Worm (Caenorhabditis elegans) whole organism, mixed stage, embryonic: ENCODE measurements around the gene F13H10.5.

Source experiments
- M03D4.4 ChIP-seq: sonication (generic microtip); optimal IDR thresholded peaks from 2 replicates; lab custom pipeline; 2017; ENCODE audit warnings: mild to moderate bottlenecking, missing genetic modification characterization, missing compliant biosample characterization
- bed-3 ChIP-seq: fragments of 200-800 bp; sonication (Bioruptor generic); optimal IDR thresholded peaks from 3 replicates; lab custom pipeline; 2018; ENCODE audit warnings: mild to moderate bottlenecking, missing genetic modification characterization, moderate library complexity, missing compliant biosample characterization
- blmp-1 ChIP-seq: fragments of 150-350 bp; optimal IDR thresholded peaks from 2 replicates; lab custom pipeline; 2014; ENCODE audit warnings: missing biosample characterization, missing genetic modification characterization
- ceh-43 ChIP-seq: fragments of 200-800 bp; sonication (Bioruptor generic); optimal IDR thresholded peaks from 2 replicates; lab custom pipeline; 2018; ENCODE audit warnings: mild to moderate bottlenecking, missing genetic modification characterization, moderate library complexity, missing compliant biosample characterization
- ceh-83 ChIP-seq: fragments of 200-800 bp; sonication (Bioruptor generic); optimal IDR thresholded peaks from 2 replicates; lab custom pipeline; 2018; ENCODE audit warnings: mild to moderate bottlenecking, missing genetic modification characterization, missing compliant biosample characterization
- ces-1 ChIP-seq: fragments of 150-350 bp; optimal IDR thresholded peaks from 2 replicates; lab custom pipeline; 2014; ENCODE audit warnings: missing biosample characterization, missing genetic modification reagents, missing genetic modification characterization
- cnd-1 ChIP-seq: fragments of 200-800 bp; sonication (Bioruptor generic); optimal IDR thresholded peaks from 2 replicates; lab custom pipeline; 2018; ENCODE audit warnings: mild to moderate bottlenecking, missing genetic modification characterization, missing compliant biosample characterization
- drap-1 ChIP-seq: fragments of 200-800 bp; sonication (Bioruptor generic); optimal IDR thresholded peaks from 3 replicates; lab custom pipeline; 2018; ENCODE audit warnings: mild to moderate bottlenecking, missing genetic modification characterization, missing compliant biosample characterization
- elt-1 ChIP-seq: sonication (generic microtip); optimal IDR thresholded peaks from 2 replicates; lab custom pipeline; 2017; ENCODE audit warnings: missing genetic modification characterization, mild to moderate bottlenecking, missing compliant biosample characterization, antibody characterized with exemption, moderate library complexity, borderline replicate concordance; ENCODE audit not compliant: insufficient read depth
- elt-3 ChIP-seq: fragments of 150-350 bp; optimal IDR thresholded peaks from 2 replicates; lab custom pipeline; 2014; ENCODE audit warnings: missing biosample characterization, missing genetic modification characterization
- flh-1 ChIP-seq: fragments of 200-800 bp; sonication (Bioruptor generic); optimal IDR thresholded peaks from 2 replicates; lab custom pipeline; 2018; ENCODE audit warnings: mild to moderate bottlenecking, missing genetic modification characterization, moderate library complexity, missing compliant biosample characterization
- ham-2 ChIP-seq: fragments of 200-800 bp; sonication (Bioruptor generic); optimal IDR thresholded peaks from 2 replicates; lab custom pipeline; 2018; ENCODE audit warnings: mild to moderate bottlenecking, missing genetic modification characterization, missing compliant biosample characterization
- hlh-1 ChIP-seq: fragments of 150-350 bp; optimal IDR thresholded peaks from 2 replicates; lab custom pipeline; 2014; ENCODE audit warnings: missing biosample characterization, missing genetic modification reagents, missing genetic modification characterization
- lin-32 ChIP-seq: fragments of 200-800 bp; sonication (Bioruptor generic); optimal IDR thresholded peaks from 2 replicates; lab custom pipeline; 2018; ENCODE audit warnings: mild to moderate bottlenecking, missing genetic modification characterization, missing compliant biosample characterization
- lsy-2 ChIP-seq: fragments of 150-350 bp; optimal IDR thresholded peaks from 2 replicates; lab custom pipeline; 2014; ENCODE audit warnings: missing biosample characterization, missing genetic modification characterization
- mab-5 ChIP-seq: fragments of 150-350 bp; optimal IDR thresholded peaks from 2 replicates; lab custom pipeline; 2014; ENCODE audit warnings: missing biosample characterization, missing genetic modification characterization
- mep-1 ChIP-seq: fragments of 150-350 bp; optimal IDR thresholded peaks from 2 replicates; lab custom pipeline; 2017; ENCODE audit warnings: missing biosample characterization, missing genetic modification reagents, missing genetic modification characterization, inconsistent platforms
- mls-2 ChIP-seq: sonication (generic microtip); optimal IDR thresholded peaks from 2 replicates; lab custom pipeline; 2016; ENCODE audit warnings: mild to moderate bottlenecking, missing genetic modification characterization, moderate library complexity, missing compliant biosample characterization
- nhr-12 ChIP-seq: fragments of 150-350 bp; optimal IDR thresholded peaks from 2 replicates; lab custom pipeline; 2014; ENCODE audit warnings: missing biosample characterization, missing genetic modification characterization
- nhr-2 ChIP-seq: fragments of 150-350 bp; optimal IDR thresholded peaks from 2 replicates; lab custom pipeline; 2014; ENCODE audit warnings: missing biosample characterization, missing genetic modification characterization
- nhr-237 ChIP-seq: fragments of 150-350 bp; optimal IDR thresholded peaks from 2 replicates; lab custom pipeline; 2014; ENCODE audit warnings: missing biosample characterization, missing genetic modification characterization
- nhr-28 ChIP-seq: fragments of 150-350 bp; optimal IDR thresholded peaks from 2 replicates; lab custom pipeline; 2014; ENCODE audit warnings: missing biosample characterization, missing genetic modification characterization
- nhr-76 ChIP-seq: sonication (generic microtip); optimal IDR thresholded peaks from 2 replicates; lab custom pipeline; 2017; ENCODE audit warnings: missing biosample characterization, missing genetic modification characterization
- pha-4 ChIP-seq: fragments of 150-350 bp; optimal IDR thresholded peaks from 2 replicates; lab custom pipeline; 2018; ENCODE audit warnings: missing biosample characterization, missing genetic modification reagents, missing genetic modification characterization
- sem-2 ChIP-seq: fragments of 200-800 bp; sonication (Bioruptor generic); optimal IDR thresholded peaks from 2 replicates; lab custom pipeline; 2018; ENCODE audit warnings: mild to moderate bottlenecking, missing genetic modification characterization, missing compliant biosample characterization
- snpc-4 ChIP-seq: fragments of 150-350 bp; optimal IDR thresholded peaks from 2 replicates; lab custom pipeline; 2014; ENCODE audit warnings: missing biosample characterization, missing genetic modification characterization
- sptf-1 ChIP-seq: sonication (generic microtip); optimal IDR thresholded peaks from 2 replicates; lab custom pipeline; 2017; ENCODE audit warnings: mild to moderate bottlenecking, missing genetic modification characterization, moderate library complexity, missing compliant biosample characterization
- tbx-8 ChIP-seq: fragments of 200-800 bp; sonication (Bioruptor generic); optimal IDR thresholded peaks from 2 replicates; lab custom pipeline; 2018; ENCODE audit warnings: mild to moderate bottlenecking, missing genetic modification characterization, moderate library complexity, missing compliant biosample characterization
- unc-120 ChIP-seq: sonication (generic microtip); optimal IDR thresholded peaks from 2 replicates; lab custom pipeline; 2017; ENCODE audit warnings: missing genetic modification characterization, missing compliant biosample characterization; ENCODE audit not compliant: poor library complexity, severe bottlenecking
- unc-39 ChIP-seq: fragments of 150-350 bp; optimal IDR thresholded peaks from 2 replicates; lab custom pipeline; 2014; ENCODE audit warnings: missing biosample characterization, missing genetic modification characterization
- unc-62 ChIP-seq: fragments of 150-350 bp; optimal IDR thresholded peaks from 2 replicates; lab custom pipeline; 2014; ENCODE audit warnings: missing biosample characterization, missing genetic modification reagents, missing genetic modification characterization
- zip-8 ChIP-seq: fragments of 150-350 bp; optimal IDR thresholded peaks from 2 replicates; lab custom pipeline; 2014; ENCODE audit warnings: missing biosample characterization, missing genetic modification characterization

F13H10.5 gene

DNA sequence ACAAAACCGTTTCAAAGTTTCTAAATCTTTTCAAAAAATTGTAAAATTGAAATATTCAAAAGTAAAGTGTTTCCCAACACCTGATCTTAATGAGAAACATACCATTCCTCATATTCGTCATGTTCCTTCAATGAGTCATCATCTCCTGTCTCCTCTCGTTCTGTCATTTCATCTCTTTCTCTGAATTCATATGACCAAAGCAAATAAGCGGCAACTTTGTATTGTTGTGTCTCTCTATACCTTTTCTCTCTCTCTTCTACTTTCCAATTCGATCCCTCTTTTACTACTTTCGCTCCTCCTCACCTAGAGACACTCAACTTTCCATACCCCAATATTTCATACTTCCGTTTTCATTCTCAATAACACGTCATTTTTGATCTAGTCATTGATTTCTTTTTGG, 17.5 kb downstream of the F13H10.5 start:
- TF ChIP-seq nhr-237 (tag; lab: Kevin White, UChicago) (no peak), blmp-1 (tag; lab: Kevin White, UChicago) (peak; percentile 54), sem-2 (GFP tag; lab: Kevin White, UChicago) (no peak), nhr-12 (tag; lab: Kevin White, UChicago) (no peak), mep-1 (tag; lab: Kevin White, UChicago) (no peak), unc-62 (GFP tag; lab: Kevin White, UChicago) (no peak), ham-2 (GFP tag; lab: Kevin White, UChicago) (no peak), lin-32 (GFP tag; lab: Kevin White, UChicago) (no peak), bed-3 (no peak), elt-3 (no peak), lsy-2 (tag; lab: Kevin White, UChicago) (no peak), pha-4 (peak; percentile 31), elt-1 (tag; lab: Kevin White, UChicago) (no peak)

DNA sequence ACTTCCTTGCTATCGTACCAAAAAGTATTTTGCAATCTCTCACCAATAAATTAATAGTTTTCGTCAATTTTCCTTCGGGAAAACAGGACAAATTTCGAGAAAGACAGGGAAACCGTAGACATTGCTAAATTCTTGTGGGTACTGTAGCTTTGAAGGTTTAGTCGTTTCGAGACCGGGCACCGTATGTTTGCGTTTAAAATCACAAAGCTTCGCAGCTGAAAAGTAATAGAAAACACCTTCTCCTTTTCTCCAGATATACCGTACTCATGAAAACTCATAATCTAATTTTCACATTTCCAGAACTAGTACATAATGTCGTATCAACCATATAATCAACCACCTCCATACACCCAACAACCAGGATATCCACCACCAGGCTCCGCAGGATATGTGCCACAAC, 18.2 kb downstream of the F13H10.5 start, which contains the start of gene F13H10.6:
F13H10.6 (plus strand) TSS at position 301 of the 400 bp plus-strand sequence.
- TF ChIP-seq nhr-12 (tag; lab: Kevin White, UChicago) (no peak), ceh-83 (GFP tag; lab: Kevin White, UChicago) (no peak), elt-3 (no peak), elt-1 (tag; lab: Kevin White, UChicago) (no peak), unc-120 (tag; lab: Kevin White, UChicago) (no peak), nhr-2 (tag; lab: Kevin White, UChicago) (no peak), ham-2 (GFP tag; lab: Kevin White, UChicago) (no peak), blmp-1 (tag; lab: Kevin White, UChicago) (no peak), sptf-1 (tag; lab: Kevin White, UChicago) (no peak), mls-2 (no peak), lin-32 (GFP tag; lab: Kevin White, UChicago) (no peak), snpc-4 (tag; lab: Kevin White, UChicago) (no peak), nhr-237 (tag; lab: Kevin White, UChicago) (no peak), nhr-28 (tag; lab: Kevin White, UChicago) (no peak), ces-1 (no peak), hlh-1 (tag; lab: Kevin White, UChicago) (no peak), pha-4 (no peak), cnd-1 (tag; lab: Kevin White, UChicago) (no peak), zip-8 (tag; lab: Kevin White, UChicago) (no peak)

DNA sequence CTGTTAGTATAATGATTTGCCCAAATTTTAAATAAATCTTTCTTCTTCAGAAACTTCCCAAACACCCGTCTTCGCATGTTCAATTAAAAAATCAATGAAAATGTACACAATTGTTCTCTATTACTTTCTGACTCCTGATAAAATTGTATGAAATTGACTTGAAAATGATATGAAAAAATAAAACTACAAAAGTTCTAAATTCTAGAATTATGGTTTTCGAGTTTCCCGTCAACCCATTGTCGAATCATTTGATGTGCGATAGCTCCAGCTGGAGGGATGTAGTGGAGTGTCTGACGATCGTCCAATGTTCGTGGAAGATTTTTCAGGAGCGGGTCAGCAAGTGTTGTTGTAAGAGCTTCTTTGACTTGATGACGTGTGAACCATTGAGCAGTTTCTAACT, 19.1 kb downstream of the F13H10.5 start:
- TF ChIP-seq hlh-1 (tag; lab: Kevin White, UChicago), result no peak
- no peak for TF ChIP-seq drap-1 (GFP tag; lab: Kevin White, UChicago)
- no peak for TF ChIP-seq M03D4.4 (tag; lab: Kevin White, UChicago)
- TF ChIP-seq zip-8 (tag; lab: Kevin White, UChicago), result no peak
- TF ChIP-seq bed-3, result no peak
- no peak for TF ChIP-seq mep-1 (tag; lab: Kevin White, UChicago)
- TF ChIP-seq nhr-76 (tag; lab: Kevin White, UChicago), result no peak
- TF ChIP-seq unc-62 (GFP tag; lab: Kevin White, UChicago), result no peak
- TF ChIP-seq elt-1 (tag; lab: Kevin White, UChicago), result no peak
- no peak for TF ChIP-seq flh-1 (GFP tag; lab: Kevin White, UChicago)
- no peak for TF ChIP-seq ceh-83 (GFP tag; lab: Kevin White, UChicago)
- no peak for TF ChIP-seq ceh-43
- no peak for TF ChIP-seq nhr-2 (tag; lab: Kevin White, UChicago)
- TF ChIP-seq elt-3, result no peak
- no peak for TF ChIP-seq nhr-12 (tag; lab: Kevin White, UChicago)

DNA sequence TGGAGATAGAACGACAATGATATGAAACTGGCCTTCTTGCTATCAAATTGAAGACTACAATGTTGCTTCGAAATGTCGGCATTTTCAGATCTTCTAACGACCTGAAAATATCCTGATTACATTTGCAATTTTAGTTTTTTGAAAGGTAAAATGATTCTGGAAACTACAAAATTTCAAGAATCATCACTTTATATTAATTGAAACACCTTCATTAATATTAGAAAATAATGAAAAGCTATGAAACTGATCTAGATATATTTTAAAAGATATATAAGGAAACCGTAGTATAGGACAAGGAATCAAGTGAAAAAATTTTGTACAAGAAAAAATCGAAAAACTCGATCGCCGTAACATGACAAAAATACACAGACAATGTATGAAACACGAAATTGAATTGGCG, 21.1 kb downstream of the F13H10.5 start, which contains the start of gene ndx-9:
ndx-9 (minus strand) TSS at position 101 of the 400 bp plus-strand sequence.
- no peak for TF ChIP-seq ham-2 (GFP tag; lab: Kevin White, UChicago)
- no peak for TF ChIP-seq cnd-1 (tag; lab: Kevin White, UChicago)
- TF ChIP-seq flh-1 (GFP tag; lab: Kevin White, UChicago), result no peak
- no peak for TF ChIP-seq ces-1
- no peak for TF ChIP-seq nhr-28 (tag; lab: Kevin White, UChicago)
- no peak for TF ChIP-seq pha-4
- no peak for TF ChIP-seq tbx-8 (GFP tag; lab: Kevin White, UChicago)
- TF ChIP-seq unc-39 (tag; lab: Kevin White, UChicago), result no peak
- TF ChIP-seq mab-5 (tag; lab: Kevin White, UChicago), result no peak
